Worm (Caenorhabditis elegans) whole organism, L1 larva: ENCODE data around the gene scl-10.

Experiments
- C04F5.9 ChIP-seq: sonication (generic microtip); optimal IDR thresholded peaks from 2 replicates; lab custom pipeline; 2016; ENCODE audit warnings: missing genetic modification characterization, missing compliant biosample characterization
- C34B4.2 ChIP-seq: sonication (generic microtip); optimal IDR thresholded peaks from 2 replicates; lab custom pipeline; 2017; ENCODE audit warnings: mild to moderate bottlenecking, missing genetic modification characterization, missing compliant biosample characterization
- F16B12.6 ChIP-seq: fragments of 150-350 bp; optimal IDR thresholded peaks from 2 replicates; lab custom pipeline; 2014; ENCODE audit warnings: missing biosample characterization, missing genetic modification characterization
- aha-1 ChIP-seq: fragments of 150-350 bp; optimal IDR thresholded peaks from 2 replicates; lab custom pipeline; 2014; ENCODE audit warnings: missing biosample characterization, missing genetic modification characterization
- ama-1 ChIP-seq: fragments of 150-350 bp; optimal IDR thresholded peaks from 2 replicates; lab custom pipeline; 2014
- blmp-1 ChIP-seq: fragments of 150-350 bp; optimal IDR thresholded peaks from 2 replicates; lab custom pipeline; 2014; ENCODE audit warnings: missing biosample characterization, missing genetic modification characterization
- ceh-63 ChIP-seq: fragments of 200-800 bp; sonication (Bioruptor generic); optimal IDR thresholded peaks from 2 replicates; lab custom pipeline; 2018; ENCODE audit warnings: mild to moderate bottlenecking, missing genetic modification characterization, missing compliant biosample characterization
- ceh-90 ChIP-seq: sonication (generic microtip); optimal IDR thresholded peaks from 2 replicates; lab custom pipeline; 2016; ENCODE audit warnings: missing genetic modification characterization, missing compliant biosample characterization
- ces-1 ChIP-seq: fragments of 150-350 bp; optimal IDR thresholded peaks from 2 replicates; lab custom pipeline; 2014; ENCODE audit warnings: missing biosample characterization, missing genetic modification reagents, missing genetic modification characterization
- dpl-1 ChIP-seq, 3 experiments: fragments of 150-350 bp in 2 of 3; sonication (generic microtip) in 1 of 3; optimal IDR thresholded peaks; 2 replicates each; lab custom pipeline; 2014 to 2017; ENCODE audit warnings: missing biosample characterization in 3 of 3, missing genetic modification characterization in 3 of 3, missing genetic modification reagents in 3 of 3
- efl-1 ChIP-seq, 4 experiments: fragments of 150-350 bp; optimal IDR thresholded peaks in 3 of 4; peaks in 1 of 4; 1 replicate in 1 of 4; 2 replicates in 3 of 4; lab custom pipeline; 2014; ENCODE audit warnings: missing biosample characterization in 2 of 4, missing genetic modification characterization in 2 of 4, missing genetic modification reagents in 2 of 4
- egl-27 ChIP-seq, 2 experiments: fragments of 150-350 bp in 1 of 2; sonication (generic microtip); optimal IDR thresholded peaks; 3 replicates each; lab custom pipeline; 2017 to 2018; ENCODE audit warnings: missing biosample characterization in 2 of 2, missing genetic modification characterization in 2 of 2, missing genetic modification reagents in 2 of 2
- elt-3 ChIP-seq, 6 experiments: fragments of 150-350 bp in 1 of 6; sonication (generic microtip); optimal IDR thresholded peaks; 2 replicates each; lab custom pipeline; 2017 to 2018; ENCODE audit warnings: missing biosample characterization in 6 of 6, missing genetic modification characterization in 6 of 6, inconsistent platforms in 1 of 6
- fkh-10 ChIP-seq: sonication (generic microtip); optimal IDR thresholded peaks from 2 replicates; lab custom pipeline; 2017; ENCODE audit warnings: missing biosample characterization, missing genetic modification reagents, missing genetic modification characterization
- fkh-4 ChIP-seq: sonication (generic microtip); optimal IDR thresholded peaks from 2 replicates; lab custom pipeline; 2016; ENCODE audit warnings: missing compliant biosample characterization, missing genetic modification characterization, borderline replicate concordance
- grh-1 ChIP-seq: fragments of 200-800 bp; sonication (Bioruptor generic); IDR thresholded peaks from 2 replicates; pipeline ENCODE4 v1.3.6; 2022; ENCODE audit warnings: missing genetic modification reagents, missing genetic modification characterization, missing compliant biosample characterization
- jun-1 ChIP-seq: fragments of 150-350 bp; optimal IDR thresholded peaks from 2 replicates; lab custom pipeline; 2014; ENCODE audit warnings: missing biosample characterization, missing genetic modification reagents, missing genetic modification characterization
- lin-13 ChIP-seq: fragments of 150-350 bp; optimal IDR thresholded peaks from 2 replicates; lab custom pipeline; 2014; ENCODE audit warnings: missing biosample characterization, missing genetic modification reagents, missing genetic modification characterization
- lin-14 ChIP-seq: fragments of 200-800 bp; sonication (Bioruptor generic); optimal IDR thresholded peaks from 2 replicates; lab custom pipeline; 2018; ENCODE audit warnings: mild to moderate bottlenecking, missing genetic modification characterization, moderate library complexity, missing compliant biosample characterization
- lin-35 ChIP-seq, 2 experiments: fragments of 150-350 bp; optimal IDR thresholded peaks; 2 replicates each; lab custom pipeline; 2014; ENCODE audit warnings: missing biosample characterization in 2 of 2, missing genetic modification characterization in 2 of 2, missing genetic modification reagents in 2 of 2
- lir-3 ChIP-seq: sonication (generic microtip); optimal IDR thresholded peaks from 2 replicates; lab custom pipeline; 2016; ENCODE audit warnings: mild to moderate bottlenecking, missing genetic modification characterization, moderate library complexity, missing compliant biosample characterization; ENCODE audit not compliant: poor library complexity
- mep-1 ChIP-seq: fragments of 150-350 bp; optimal IDR thresholded peaks from 2 replicates; lab custom pipeline; 2014; ENCODE audit warnings: missing biosample characterization, missing genetic modification characterization
- nhr-19 ChIP-seq: fragments of 200-800 bp; sonication (Bioruptor generic); conservative IDR thresholded peaks from 2 replicates; pipeline ENCODE4 v1.3.6; 2022; ENCODE audit warnings: missing genetic modification characterization, missing compliant biosample characterization
- nhr-20 ChIP-seq: sonication (generic microtip); optimal IDR thresholded peaks from 2 replicates; lab custom pipeline; 2016; ENCODE audit warnings: mild to moderate bottlenecking, missing genetic modification characterization, missing compliant biosample characterization
- nhr-47 ChIP-seq: sonication (generic microtip); optimal IDR thresholded peaks from 2 replicates; lab custom pipeline; 2016; ENCODE audit warnings: mild to moderate bottlenecking, missing genetic modification characterization, moderate library complexity, missing compliant biosample characterization
- nhr-71 ChIP-seq: sonication (generic microtip); optimal IDR thresholded peaks from 2 replicates; lab custom pipeline; 2016; ENCODE audit warnings: mild to moderate bottlenecking, missing genetic modification characterization, moderate library complexity, missing compliant biosample characterization
- nhr-84 ChIP-seq: sonication (generic microtip); optimal IDR thresholded peaks from 2 replicates; lab custom pipeline; 2017; ENCODE audit warnings: missing biosample characterization, missing genetic modification characterization
- nhr-85 ChIP-seq: sonication (generic microtip); peaks from one replicate; lab custom pipeline; 2016; ENCODE audit warnings: missing genetic modification characterization, inconsistent platforms, missing compliant biosample characterization
- nhr-90 ChIP-seq: sonication (generic microtip); optimal IDR thresholded peaks from 2 replicates; lab custom pipeline; 2016; ENCODE audit warnings: mild to moderate bottlenecking, missing genetic modification characterization, missing compliant biosample characterization; ENCODE audit not compliant: poor library complexity
- pqm-1 ChIP-seq: sonication (generic microtip); optimal IDR thresholded peaks from 3 replicates; lab custom pipeline; 2017; ENCODE audit warnings: missing biosample characterization, missing genetic modification characterization
- rnt-1 ChIP-seq: sonication (generic microtip); optimal IDR thresholded peaks from 2 replicates; lab custom pipeline; 2016; ENCODE audit warnings: mild to moderate bottlenecking, missing genetic modification characterization, moderate library complexity, missing compliant biosample characterization
- snu-23 ChIP-seq: sonication (generic microtip); optimal IDR thresholded peaks from 2 replicates; lab custom pipeline; 2016; ENCODE audit warnings: missing genetic modification characterization, missing compliant biosample characterization
- sptf-1 ChIP-seq: fragments of 150-350 bp; optimal IDR thresholded peaks from 2 replicates; lab custom pipeline; 2014; ENCODE audit warnings: missing biosample characterization, missing genetic modification characterization
- sup-37 ChIP-seq: fragments of 200-800 bp; sonication (Bioruptor generic); optimal IDR thresholded peaks from 2 replicates; lab custom pipeline; 2018; ENCODE audit warnings: mild to moderate bottlenecking, missing genetic modification characterization, missing compliant biosample characterization
- swsn-7 ChIP-seq: sonication (generic microtip); optimal IDR thresholded peaks from 2 replicates; lab custom pipeline; 2016; ENCODE audit warnings: missing genetic modification characterization, missing compliant biosample characterization
- tlp-1 ChIP-seq: fragments of 150-350 bp; optimal IDR thresholded peaks from 2 replicates; lab custom pipeline; 2014; ENCODE audit warnings: missing biosample characterization, missing genetic modification characterization
- unc-130 ChIP-seq: fragments of 150-350 bp; optimal IDR thresholded peaks from 2 replicates; lab custom pipeline; 2017; ENCODE audit warnings: missing biosample characterization, missing genetic modification characterization, inconsistent platforms
- unc-30 ChIP-seq: sonication (generic microtip); optimal IDR thresholded peaks from 2 replicates; lab custom pipeline; 2017; ENCODE audit warnings: missing biosample characterization, missing genetic modification characterization

The scl-10 gene

ce11 chrIV:13082106-13082505, 33.8 kb downstream of the scl-10 start (continued):
- no peak for TF ChIP-seq nhr-47
- TF ChIP-seq lin-35 (GFP tag; optimal IDR thresholded peaks at IDR 0.05; lab: Kevin White, UChicago) = peak in 1 of 2 experiments; percentile 26
- TF ChIP-seq C04F5.9 (tag; lab: Kevin White, UChicago) = no peak
- TF ChIP-seq ces-1 (GFP tag; lab: Kevin White, UChicago) = no peak
- no peak for TF ChIP-seq fkh-10 (GFP tag; lab: Kevin White, UChicago)
- no peak for TF ChIP-seq efl-1 (optimal IDR thresholded peaks at IDR 0.05; lab: Kevin White, UChicago)
- TF ChIP-seq efl-1 (GFP tag; optimal IDR thresholded peaks at IDR 0.05 in 1 of 2; lab: Kevin White, UChicago) = peak in 1 of 2 experiments; percentile 8
- no peak for TF ChIP-seq nhr-84
- TF ChIP-seq unc-30 (tag; lab: Kevin White, UChicago) = no peak
- TF ChIP-seq sptf-1 = no peak
- no peak for TF ChIP-seq C34B4.2 (tag; lab: Kevin White, UChicago)
- TF ChIP-seq fkh-4 (tag; lab: Kevin White, UChicago) = no peak
- TF ChIP-seq ceh-63 (GFP tag; lab: Kevin White, UChicago) = no peak
- TF ChIP-seq mep-1 (tag; lab: Kevin White, UChicago) = no peak
- TF ChIP-seq aha-1 (tag; lab: Kevin White, UChicago) = no peak
- peak; percentile 87 for TF ChIP-seq nhr-85
- TF ChIP-seq nhr-90 (tag; lab: Kevin White, UChicago) = no peak

ce11 chrIV:13082836-13083763, 34.8 kb downstream of the scl-10 start:
- TF ChIP-seq nhr-90 (tag; lab: Kevin White, UChicago) (peak; percentile 28), jun-1 (tag; lab: Kevin White, UChicago) (no peak), F16B12.6 (no peak), egl-27 (tag; optimal IDR thresholded peaks at IDR 0.05; lab: Kevin White, UChicago) (no peak), nhr-71 (tag; lab: Kevin White, UChicago) (peak; percentile 48), fkh-4 (tag; lab: Kevin White, UChicago) (no peak), ceh-90 (tag; lab: Kevin White, UChicago) (no peak), lin-35 (GFP tag; optimal IDR thresholded peaks at IDR 0.05; lab: Kevin White, UChicago) (peak in 1 of 2 experiments; percentile 26), lin-14 (no peak), unc-130 (tag; lab: Kevin White, UChicago) (no peak), sptf-1 (no peak), dpl-1 (GFP tag; optimal IDR thresholded peaks at IDR 0.05; lab: Kevin White, UChicago) (no peak), ama-1 (lab: Kevin White, UChicago) (peak; percentile 67), tlp-1 (no peak), unc-30 (tag; lab: Kevin White, UChicago) (no peak), nhr-19 (GFP tag; lab: Robert Waterston, UW) (no peak; the same call in 1 of the 2 replicates), nhr-47 (peak; percentile 30), C34B4.2 (tag; lab: Kevin White, UChicago) (no peak), rnt-1 (tag; lab: Kevin White, UChicago) (no peak), lir-3 (tag; lab: Kevin White, UChicago) (no peak), blmp-1 (tag; lab: Kevin White, UChicago) (peak; percentile 4), grh-1 (peak; percentile 31; the same call in 1 of the 2 replicates), lin-13 (GFP tag; lab: Kevin White, UChicago) (no peak), nhr-85 (peak; percentile 54), sup-37 (no peak), pqm-1 (no peak), snu-23 (GFP tag; lab: Kevin White, UChicago) (peak; percentile 24), ceh-63 (GFP tag; lab: Kevin White, UChicago) (no peak), elt-3 (tag; optimal IDR thresholded peaks at IDR 0.05; lab: Kevin White, UChicago) (no peak), swsn-7 (tag; lab: Kevin White, UChicago) (no peak), nhr-20 (tag; lab: Kevin White, UChicago) (peak; percentile 32), efl-1 (optimal IDR thresholded peaks at IDR 0.05; lab: Kevin White, UChicago) (no peak), efl-1 (GFP tag; optimal IDR thresholded peaks at IDR 0.05 in 1 of 2; lab: Kevin White, UChicago) (no peak)
- TF ChIP-seq, all 84 proteins: peak for 10
